Worm (Caenorhabditis elegans) whole organism, L4/young adult: ENCODE results near the gene F53H4.3.

Experiments used
- W03F9.2 ChIP-seq: fragments of 150-350 bp; optimal IDR thresholded peaks from 2 replicates; lab custom pipeline; 2014; ENCODE audit warnings: missing biosample characterization, missing genetic modification characterization
- dao-5 ChIP-seq: sonication (generic microtip); optimal IDR thresholded peaks from 2 replicates; lab custom pipeline; 2016; ENCODE audit warnings: missing genotype, missing genetic modification characterization, moderate library complexity, missing compliant biosample characterization
- him-1 ChIP-seq: sonication (generic microtip); optimal IDR thresholded peaks from 2 replicates; lab custom pipeline; 2016; ENCODE audit warnings: missing genotype, missing genetic modification reagents, missing genetic modification characterization, missing compliant biosample characterization

DNA sequence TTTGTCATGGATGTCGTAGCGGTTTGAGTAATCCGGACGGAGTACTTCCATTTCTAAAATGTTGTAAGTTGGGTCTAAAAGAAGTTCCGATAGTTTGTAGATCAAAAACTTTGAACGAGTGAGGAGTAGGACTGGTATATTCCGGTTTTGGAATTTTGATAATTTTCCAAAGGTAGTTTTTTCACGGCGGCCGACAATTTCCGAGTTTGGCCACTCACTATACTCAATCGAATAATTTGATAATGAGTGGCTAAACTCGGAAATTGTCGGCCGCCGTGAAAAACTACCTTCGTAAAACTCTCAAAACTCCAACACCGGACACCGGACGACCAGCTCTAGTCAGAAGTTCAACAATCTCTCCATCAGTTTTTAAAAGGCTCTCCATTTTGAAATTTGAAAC lies 43.1 kb downstream of the F53H4.3 start:
- TF ChIP-seq him-1 (tag; lab: Kevin White, UChicago) (no peak), dao-5 (no peak), W03F9.2 (tag; lab: Kevin White, UChicago) (no peak)
